Worm (Caenorhabditis elegans): ENCODE measurements around the gene ZK285.2.

DNA sequence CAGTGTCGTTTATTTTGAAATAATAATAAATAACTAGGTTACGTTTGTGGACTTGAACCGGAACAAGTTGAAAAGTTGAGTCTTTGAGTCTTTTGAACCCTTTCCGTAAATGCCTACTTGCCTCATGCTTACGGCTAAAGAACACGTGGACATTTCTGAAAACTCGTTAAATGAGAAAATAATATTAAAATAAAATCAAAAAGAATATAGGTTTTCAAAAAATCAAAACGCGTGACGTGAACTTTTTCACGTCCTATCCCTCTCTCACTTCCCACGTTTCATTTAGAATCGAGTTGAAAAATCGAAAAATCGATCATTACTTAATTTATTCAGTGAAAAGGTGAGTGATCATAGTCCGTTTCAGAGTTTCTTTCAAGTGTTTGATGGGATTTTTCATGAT, 2.5 kb downstream of the ZK285.2 start, which contains the start of gene best-12:
- TF ChIP-seq him-1 (tag; optimal IDR thresholded peaks at IDR 0.05) (no peak), W03F9.2 (tag; optimal IDR thresholded peaks at IDR 0.05) (no peak), dao-5 (tag; optimal IDR thresholded peaks at IDR 0.05) (no peak)
